Worm (Caenorhabditis elegans) whole organism, L2 larva: ENCODE results near the gene mrpl-39.

Experiments
- C34F6.9 ChIP-seq: fragments of 150-350 bp; optimal IDR thresholded peaks from 2 replicates; lab custom pipeline; 2014; ENCODE audit warnings: missing biosample characterization, missing genetic modification characterization
- R02D3.7 ChIP-seq: fragments of 150-350 bp; optimal IDR thresholded peaks from 2 replicates; lab custom pipeline; 2014; ENCODE audit warnings: missing biosample characterization, missing genetic modification characterization
- Y55F3AM.14 ChIP-seq: fragments of 200-800 bp; sonication (Bioruptor generic); optimal IDR thresholded peaks from 2 replicates; lab custom pipeline; 2018; ENCODE audit warnings: mild to moderate bottlenecking, missing genetic modification characterization, missing compliant biosample characterization
- aly-2 ChIP-seq: fragments of 150-350 bp; optimal IDR thresholded peaks from 2 replicates; lab custom pipeline; 2014; ENCODE audit warnings: missing biosample characterization, missing genetic modification characterization
- ama-1 ChIP-seq: fragments of 150-350 bp; optimal IDR thresholded peaks from 2 replicates; lab custom pipeline; 2018; ENCODE audit warnings: inconsistent platforms
- blmp-1 ChIP-seq: sonication (generic microtip); optimal IDR thresholded peaks from 2 replicates; lab custom pipeline; 2017; ENCODE audit warnings: missing genetic modification characterization, mild to moderate bottlenecking, missing compliant biosample characterization, antibody characterized with exemption, moderate library complexity; ENCODE audit not compliant: insufficient read depth
- ceh-82 ChIP-seq: fragments of 150-350 bp; optimal IDR thresholded peaks from 2 replicates; lab custom pipeline; 2014; ENCODE audit warnings: missing biosample characterization, missing genetic modification characterization
- crh-2 ChIP-seq: sonication (generic microtip); optimal IDR thresholded peaks from 2 replicates; lab custom pipeline; 2017; ENCODE audit warnings: missing biosample characterization, missing genetic modification characterization
- dmd-4 ChIP-seq: sonication (generic microtip); optimal IDR thresholded peaks from 2 replicates; lab custom pipeline; 2017; ENCODE audit warnings: missing biosample characterization, missing genetic modification characterization
- elt-1 ChIP-seq: fragments of 150-350 bp; optimal IDR thresholded peaks from 2 replicates; lab custom pipeline; 2014; ENCODE audit warnings: missing biosample characterization, missing genetic modification characterization
- elt-3 ChIP-seq: sonication (generic microtip); optimal IDR thresholded peaks from 2 replicates; lab custom pipeline; 2017; ENCODE audit warnings: missing biosample characterization, missing genetic modification characterization
- fos-1 ChIP-seq: fragments of 150-350 bp; optimal IDR thresholded peaks from 2 replicates; lab custom pipeline; 2014; ENCODE audit warnings: missing biosample characterization, missing genetic modification characterization
- lin-11 ChIP-seq: fragments of 150-350 bp; sonication (generic microtip); optimal IDR thresholded peaks from 2 replicates; lab custom pipeline; 2014; ENCODE audit warnings: missing biosample characterization, missing genetic modification characterization, inconsistent platforms, mixed read lengths
- mab-5 ChIP-seq: fragments of 150-350 bp; optimal IDR thresholded peaks from 2 replicates; lab custom pipeline; 2014; ENCODE audit warnings: missing biosample characterization, missing genetic modification characterization
- mbf-1 ChIP-seq: sonication (generic microtip); optimal IDR thresholded peaks from 2 replicates; lab custom pipeline; 2017; ENCODE audit warnings: missing biosample characterization, missing genetic modification characterization
- nhr-10 ChIP-seq: sonication (generic microtip); optimal IDR thresholded peaks from 2 replicates; lab custom pipeline; 2017; ENCODE audit warnings: missing biosample characterization, missing genetic modification characterization
- nhr-11 ChIP-seq: fragments of 150-350 bp; optimal IDR thresholded peaks from 2 replicates; lab custom pipeline; 2014; ENCODE audit warnings: missing biosample characterization, missing genetic modification characterization
- nhr-12 ChIP-seq: fragments of 150-350 bp; optimal IDR thresholded peaks from 2 replicates; lab custom pipeline; 2014; ENCODE audit warnings: missing biosample characterization, missing genetic modification characterization
- nhr-129 ChIP-seq: fragments of 150-350 bp; optimal IDR thresholded peaks from 2 replicates; lab custom pipeline; 2014; ENCODE audit warnings: missing biosample characterization, missing genetic modification characterization
- nhr-21 ChIP-seq: fragments of 150-350 bp; optimal IDR thresholded peaks from 2 replicates; lab custom pipeline; 2014; ENCODE audit warnings: missing biosample characterization, missing genetic modification characterization
- nhr-237 ChIP-seq: fragments of 150-350 bp; optimal IDR thresholded peaks from 2 replicates; lab custom pipeline; 2014; ENCODE audit warnings: missing biosample characterization, missing genetic modification characterization
- nhr-25 ChIP-seq: fragments of 150-350 bp; sonication (generic microtip); optimal IDR thresholded peaks from 3 replicates; lab custom pipeline; 2014; ENCODE audit warnings: missing biosample characterization, missing genetic modification characterization
- sem-4 ChIP-seq: fragments of 150-350 bp; optimal IDR thresholded peaks from 2 replicates; lab custom pipeline; 2014; ENCODE audit warnings: missing biosample characterization, missing genetic modification reagents, missing genetic modification characterization
- sma-3 ChIP-seq: sonication (generic microtip); optimal IDR thresholded peaks from 2 replicates; lab custom pipeline; 2016; ENCODE audit warnings: missing genetic modification reagents, missing genetic modification characterization, missing compliant biosample characterization
- sma-9 ChIP-seq, 2 experiments: fragments of 150-350 bp in 1 of 2; sonication (generic microtip) in 1 of 2; optimal IDR thresholded peaks; 2 replicates each; lab custom pipeline; 2014 to 2016; ENCODE audit warnings: missing genetic modification characterization in 2 of 2, mild to moderate bottlenecking in 1 of 2, missing biosample characterization in 1 of 2, missing compliant biosample characterization in 1 of 2, missing genetic modification reagents in 1 of 2, moderate library complexity in 1 of 2
- unc-55 ChIP-seq: fragments of 150-350 bp; sonication (generic microtip); optimal IDR thresholded peaks from 3 replicates; lab custom pipeline; 2014; ENCODE audit warnings: missing biosample characterization, missing genetic modification reagents, missing genetic modification characterization
- unc-62 ChIP-seq: fragments of 150-350 bp; optimal IDR thresholded peaks from 2 replicates; lab custom pipeline; 2014; ENCODE audit warnings: missing biosample characterization, missing genetic modification reagents, missing genetic modification characterization
- ztf-4 ChIP-seq: fragments of 150-350 bp; optimal IDR thresholded peaks from 2 replicates; lab custom pipeline; 2014; ENCODE audit warnings: missing biosample characterization, missing genetic modification characterization

Gene mrpl-39

ce11 chrV:1824528-1824927, 3.1 kb downstream of the mrpl-39 start:
- TF ChIP-seq nhr-25 (tag; lab: Kevin White, UChicago) (no peak), sma-9 (GFP tag; optimal IDR thresholded peaks at IDR 0.05; lab: Kevin White, UChicago) (no peak), sma-9 (tag; optimal IDR thresholded peaks at IDR 0.05; lab: Kevin White, UChicago) (no peak), R02D3.7 (no peak), Y55F3AM.14 (no peak), nhr-11 (tag; lab: Kevin White, UChicago) (no peak), unc-62 (no peak), aly-2 (tag; lab: Kevin White, UChicago) (no peak), ztf-4 (tag; lab: Kevin White, UChicago) (no peak), sem-4 (no peak), ceh-82 (tag; lab: Kevin White, UChicago) (no peak)
- TF ChIP-seq, all 48 proteins: peak for 0

DNA sequence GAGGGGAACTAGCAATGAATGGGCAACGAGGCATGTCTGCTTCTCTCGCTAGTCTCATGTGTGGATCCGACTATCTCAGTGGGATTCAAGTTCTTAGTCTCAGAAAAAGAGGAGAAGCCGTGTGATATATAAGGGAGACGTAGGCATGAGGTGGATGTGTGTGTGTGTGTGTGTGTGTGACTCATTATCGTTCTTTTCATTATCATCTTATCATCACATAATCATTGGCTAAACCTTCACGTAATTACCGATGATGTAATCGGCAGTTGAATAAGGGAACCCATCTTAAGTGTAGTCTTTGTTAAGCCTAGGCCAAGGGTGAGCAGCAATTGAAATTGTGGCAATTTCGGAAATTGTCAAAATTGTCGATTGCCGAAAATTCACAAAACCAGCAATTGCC, 8.6 kb downstream of the mrpl-39 start, which contains the start of gene Y32G9B.1:
Y32G9B.1 (minus strand) TSS at position 101 of the 400 bp plus-strand sequence.
- TF ChIP-seq nhr-21 (tag; lab: Kevin White, UChicago): peak; percentile 3
- TF ChIP-seq fos-1 (tag; lab: Kevin White, UChicago): peak; percentile 0
- TF ChIP-seq dmd-4 (tag; lab: Kevin White, UChicago): no peak
- TF ChIP-seq unc-55 (GFP tag; lab: Kevin White, UChicago): no peak
- no peak for TF ChIP-seq ama-1 (lab: Kevin White, UChicago)
- TF ChIP-seq blmp-1 (tag; lab: Kevin White, UChicago): peak; percentile 30

- no peak for TF ChIP-seq sma-3 (GFP tag; lab: Kevin White, UChicago)
- TF ChIP-seq, all 48 proteins: peak for 0
Observed at ce11 chrV:1841744-1842143, 20.4 kb downstream of the mrpl-39 start, which contains the start of gene T10B5.8. T10B5.8 (plus strand) TSS chrV:1842044.

DNA sequence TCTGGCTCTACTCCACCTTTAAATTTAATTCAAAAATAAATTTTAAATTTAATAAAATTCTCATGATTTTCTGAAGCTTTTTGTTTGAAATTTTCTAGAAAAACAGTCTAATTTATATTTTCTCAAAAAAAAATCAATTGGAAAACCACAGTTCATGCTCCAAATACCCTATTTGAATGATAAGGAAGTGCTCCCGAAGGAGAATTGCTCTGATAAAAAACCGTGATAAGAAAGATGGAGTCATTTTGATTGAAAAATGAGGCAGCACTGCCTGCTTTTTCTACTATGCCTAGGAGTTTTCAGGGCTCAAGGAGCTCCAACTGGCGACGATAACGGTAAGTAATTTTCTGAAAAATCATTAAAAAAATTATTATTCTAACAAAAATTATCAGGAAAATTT, 24.6 kb downstream of the mrpl-39 start, which contains the start of gene T10B5.7:
T10B5.7 (plus strand) TSS at position 225 of the 400 bp plus-strand sequence.
- TF ChIP-seq fos-1 (tag; lab: Kevin White, UChicago) (peak; percentile 86), nhr-10 (tag; lab: Kevin White, UChicago) (no peak), unc-55 (GFP tag; lab: Kevin White, UChicago) (no peak), ceh-82 (tag; lab: Kevin White, UChicago) (no peak)

DNA sequence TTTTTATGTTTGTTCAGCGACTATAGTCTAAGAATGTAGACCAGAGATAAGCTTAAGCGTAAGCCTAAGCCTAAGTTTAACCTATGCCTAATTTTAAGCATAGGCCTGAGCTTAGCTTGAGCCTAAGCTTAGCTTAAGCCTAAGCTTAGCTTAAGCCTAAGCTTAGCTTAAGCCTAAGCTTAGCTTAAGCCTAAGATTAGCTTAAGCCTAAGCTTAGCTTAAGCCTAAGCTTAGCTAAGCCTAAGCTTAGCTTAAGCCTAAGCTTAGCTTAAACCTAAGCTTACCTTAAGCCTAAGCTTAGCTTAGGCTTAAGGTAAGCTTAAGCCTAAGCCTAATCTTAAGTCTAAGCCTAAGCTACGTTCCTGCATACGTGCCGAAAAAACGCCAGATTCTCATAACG, 27.2 kb downstream of the mrpl-39 start:
- TF ChIP-seq blmp-1 (tag; lab: Kevin White, UChicago) (no peak), nhr-21 (tag; lab: Kevin White, UChicago) (no peak), nhr-11 (tag; lab: Kevin White, UChicago) (no peak), elt-3 (tag; lab: Kevin White, UChicago) (no peak), fos-1 (tag; lab: Kevin White, UChicago) (no peak), mbf-1 (tag; lab: Kevin White, UChicago) (no peak), R02D3.7 (no peak), ztf-4 (tag; lab: Kevin White, UChicago) (no peak), nhr-12 (tag; lab: Kevin White, UChicago) (no peak), elt-1 (tag; lab: Kevin White, UChicago) (no peak), lin-11 (tag; lab: Kevin White, UChicago) (no peak), ceh-82 (tag; lab: Kevin White, UChicago) (no peak), nhr-237 (tag; lab: Kevin White, UChicago) (no peak), Y55F3AM.14 (no peak), sma-3 (GFP tag; lab: Kevin White, UChicago) (no peak), C34F6.9 (tag; lab: Kevin White, UChicago) (no peak), unc-55 (GFP tag; lab: Kevin White, UChicago) (no peak), nhr-129 (tag; lab: Kevin White, UChicago) (no peak), sma-9 (GFP tag; optimal IDR thresholded peaks at IDR 0.05; lab: Kevin White, UChicago) (no peak), sma-9 (tag; optimal IDR thresholded peaks at IDR 0.05; lab: Kevin White, UChicago) (no peak), unc-62 (no peak)
- TF ChIP-seq, all 48 proteins: peak for 0

- TF ChIP-seq crh-2 (no peak), sma-9 (GFP tag; optimal IDR thresholded peaks at IDR 0.05; lab: Kevin White, UChicago) (no peak), sma-9 (tag; optimal IDR thresholded peaks at IDR 0.05; lab: Kevin White, UChicago) (no peak), nhr-25 (tag; lab: Kevin White, UChicago) (peak; percentile 23), mab-5 (tag; lab: Kevin White, UChicago) (no peak)
Observed at ce11 chrV:1855087-1855486, 33.7 kb downstream of the mrpl-39 start.
